Worm (Caenorhabditis elegans): Measurements from ENCODE around the gene arrd-19.
A peak's percentile ranks its signal among the peaks of the same experiment; 100 is the strongest.

Gene arrd-19

DNA sequence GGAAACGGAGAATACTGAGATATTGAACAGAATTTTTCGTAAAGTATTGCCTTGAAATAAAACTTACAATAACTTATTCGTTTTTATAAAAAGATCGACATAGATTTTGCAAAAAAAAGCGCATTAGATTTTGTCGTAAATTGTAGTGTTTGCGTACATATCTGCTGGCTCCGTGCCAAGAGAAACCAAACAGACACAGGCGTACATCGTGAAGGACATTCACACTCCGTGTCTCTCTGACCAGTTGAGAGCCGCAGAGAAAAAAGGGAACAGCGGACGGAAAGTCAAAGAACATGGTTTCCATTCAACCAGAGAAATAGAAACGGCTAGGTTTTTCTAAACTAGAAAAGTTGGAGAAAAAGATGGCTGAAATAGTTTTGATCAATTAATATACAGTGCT lies at the start of gene arrd-19:
Gene arrd-19, minus strand, starts transcription at position 209 of the 400 bp plus-strand sequence.
- TF ChIP-seq ces-1 (GFP tag; optimal IDR thresholded peaks at IDR 0.05) (no peak), nhr-10 (tag; optimal IDR thresholded peaks at IDR 0.05) (no peak), mxl-3 (GFP tag; optimal IDR thresholded peaks at IDR 0.05) (peak; percentile 72), duxl-1 (tag; optimal IDR thresholded peaks at IDR 0.05; ENCODE audit: poor library complexity) (peak; percentile 79), daf-8 (GFP tag; IDR thresholded peaks at IDR 0.05) (no peak), fos-1 (tag; optimal IDR thresholded peaks at IDR 0.05) (no peak), Y48G9A.11 (GFP tag; IDR thresholded peaks at IDR 0.05) (no peak), cey-2 (tag; optimal IDR thresholded peaks at IDR 0.05; ENCODE audit: borderline replicate concordance, insufficient read depth) (no peak), nhr-41 (GFP tag; IDR thresholded peaks at IDR 0.05) (no peak), nhr-42 (GFP tag; IDR thresholded peaks at IDR 0.05) (no peak; the same call in 1 of the 2 replicates), zip-11 (GFP tag; IDR thresholded peaks at IDR 0.05) (no peak), skn-1 (tag; optimal IDR thresholded peaks at IDR 0.05) (no peak), madf-5 (GFP tag; IDR thresholded peaks at IDR 0.05) (no peak), spr-1 (tag; optimal IDR thresholded peaks at IDR 0.05) (no peak), unc-62 (GFP tag; optimal IDR thresholded peaks at IDR 0.05 in 1 of 2) (peak in 1 of 2 experiments; percentile 97), unc-62 (tag; optimal IDR thresholded peaks at IDR 0.05) (no peak), tra-1 (GFP tag; IDR thresholded peaks at IDR 0.05) (no peak), nhr-111 (GFP tag; optimal IDR thresholded peaks at IDR 0.05) (no peak), Y105C5A.15 (GFP tag; IDR thresholded peaks at IDR 0.05) (no peak), mep-1 (tag; optimal IDR thresholded peaks at IDR 0.05) (no peak), fkh-10 (GFP tag; optimal IDR thresholded peaks at IDR 0.05) (peak; percentile 72), mes-2 (tag; optimal IDR thresholded peaks at IDR 0.05; ENCODE audit: poor library complexity, severe bottlenecking) (peak; percentile 80), set-16 (GFP tag; IDR thresholded peaks at IDR 0.05) (no peak), aha-1 (tag) (peak; percentile 99), ZK337.2 (GFP tag; IDR thresholded peaks at IDR 0.05) (no peak), dve-1 (tag; optimal IDR thresholded peaks at IDR 0.05; ENCODE audit: insufficient read depth) (peak; percentile 89), ama-1 (optimal IDR thresholded peaks at IDR 0.05) (no peak), zfp-2 (tag; optimal IDR thresholded peaks at IDR 0.05) (no peak), daf-16 (GFP tag; optimal IDR thresholded peaks at IDR 0.05) (peak in 1 of 2 experiments; percentile 5), daf-16 (tag; optimal IDR thresholded peaks at IDR 0.05) (peak; percentile 62), nhr-25 (tag; optimal IDR thresholded peaks at IDR 0.05; ENCODE audit: borderline replicate concordance, insufficient read depth) (peak; percentile 53), lin-1 (GFP tag; IDR thresholded peaks at IDR 0.05) (peak; percentile 89), R02D3.7 (tag; optimal IDR thresholded peaks at IDR 0.05) (no peak), nhr-102 (tag; optimal IDR thresholded peaks at IDR 0.05) (no peak), ceh-62 (tag; optimal IDR thresholded peaks at IDR 0.05) (no peak), lir-3 (tag; optimal IDR thresholded peaks at IDR 0.05) (no peak), lim-7 (GFP tag; IDR thresholded peaks at IDR 0.05) (no peak), snpc-1.2 (GFP tag; IDR thresholded peaks at IDR 0.05) (no peak), D1046.2 (GFP tag; IDR thresholded peaks at IDR 0.05) (no peak), T26A8.4 (GFP tag; IDR thresholded peaks at IDR 0.05) (no peak), T20F7.1 (GFP tag; optimal IDR thresholded peaks at IDR 0.05) (no peak), ztf-11 (tag; optimal IDR thresholded peaks at IDR 0.05) (no peak), gei-8 (GFP tag; optimal IDR thresholded peaks at IDR 0.05) (no peak), nhr-11 (tag; optimal IDR thresholded peaks at IDR 0.05) (peak; percentile 74), nhr-76 (tag; optimal IDR thresholded peaks at IDR 0.05) (no peak), ctbp-1 (GFP tag; IDR thresholded peaks at IDR 0.05) (peak; percentile 86), nhr-48 (tag; optimal IDR thresholded peaks at IDR 0.05) (peak; percentile 90), sdz-12 (GFP tag; optimal IDR thresholded peaks at IDR 0.05) (no peak), spr-3 (GFP tag; optimal IDR thresholded peaks at IDR 0.05) (no peak), lin-38 (GFP tag; IDR thresholded peaks at IDR 0.05) (no peak), Y75B8A.6 (GFP tag; IDR thresholded peaks at IDR 0.05) (no peak), tag-97 (GFP tag; IDR thresholded peaks at IDR 0.05) (no peak), zag-1 (tag; optimal IDR thresholded peaks at IDR 0.05) (no peak)
